Worm (Caenorhabditis elegans) whole organism, L4 larva: Measurements from ENCODE around the gene pph-6.

Experiments used
- daf-12 ChIP-seq: fragments of 150-350 bp; optimal IDR thresholded peaks from 2 replicates; lab custom pipeline; 2014; ENCODE audit warnings: missing biosample characterization, missing genetic modification reagents, missing genetic modification characterization
- daf-16 ChIP-seq, 3 experiments: sonication (generic microtip); optimal IDR thresholded peaks; 2 replicates each; lab custom pipeline; 2016 to 2017; ENCODE audit warnings: missing genetic modification characterization in 3 of 3, missing genetic modification reagents in 3 of 3, mild to moderate bottlenecking in 2 of 3, missing compliant biosample characterization in 2 of 3, missing biosample characterization in 1 of 3, moderate library complexity in 1 of 3
- hlh-30 ChIP-seq: sonication (generic microtip); optimal IDR thresholded peaks from 2 replicates; lab custom pipeline; 2017; ENCODE audit warnings: antibody characterized with exemption, mild to moderate bottlenecking, missing genetic modification characterization, missing compliant biosample characterization; ENCODE audit not compliant: insufficient read depth
- mdl-1 ChIP-seq, 2 experiments: fragments of 150-350 bp in 1 of 2; sonication (generic microtip) in 1 of 2; optimal IDR thresholded peaks; 2 replicates each; lab custom pipeline; 2014 to 2017; ENCODE audit warnings: missing biosample characterization in 2 of 2, missing genetic modification characterization in 2 of 2
- nhr-237 ChIP-seq: sonication (generic microtip); optimal IDR thresholded peaks from 2 replicates; lab custom pipeline; 2017; ENCODE audit warnings: missing biosample characterization, missing genetic modification characterization
- nhr-28 ChIP-seq: fragments of 150-350 bp; optimal IDR thresholded peaks from 2 replicates; lab custom pipeline; 2014; ENCODE audit warnings: missing biosample characterization, missing genetic modification characterization
- nhr-77 ChIP-seq: fragments of 150-350 bp; optimal IDR thresholded peaks from 2 replicates; lab custom pipeline; 2014; ENCODE audit warnings: missing biosample characterization, missing genetic modification characterization
- pha-4 ChIP-seq, 2 experiments: fragments of 150-350 bp in 1 of 2; fragments of 200-800 bp in 1 of 2; sonication (Bioruptor generic) in 1 of 2; IDR thresholded peaks in 1 of 2; optimal IDR thresholded peaks in 1 of 2; 2 replicates each; pipeline versions ENCODE4 v1.3.6 to Lab custom; 2014 to 2022; ENCODE audit warnings: missing genetic modification characterization in 2 of 2, missing genetic modification reagents in 2 of 2, missing biosample characterization in 1 of 2, missing compliant biosample characterization in 1 of 2
- snpc-4 ChIP-seq: fragments of 150-350 bp; optimal IDR thresholded peaks from 2 replicates; lab custom pipeline; 2014; ENCODE audit warnings: missing biosample characterization, missing genetic modification characterization

- TF ChIP-seq daf-16 (GFP tag; optimal IDR thresholded peaks at IDR 0.05; lab: Kevin White, UChicago) (peak in 1 of 2 experiments; percentile 11), daf-16 (tag; optimal IDR thresholded peaks at IDR 0.05; lab: Kevin White, UChicago) (peak; percentile 3), pha-4 (GFP tag; IDR thresholded peaks at IDR 0.05; lab: Robert Waterston, UW) (no peak), pha-4 (tag; optimal IDR thresholded peaks at IDR 0.05; lab: Kevin White, UChicago) (no peak), snpc-4 (no peak), mdl-1 (tag; optimal IDR thresholded peaks at IDR 0.05; lab: Kevin White, UChicago) (no peak), nhr-28 (tag; lab: Kevin White, UChicago) (no peak), hlh-30 (tag; lab: Kevin White, UChicago) (no peak), nhr-237 (no peak), daf-12 (tag; lab: Kevin White, UChicago) (no peak), nhr-77 (tag; lab: Kevin White, UChicago) (no peak)
Measured at ce11 chrIII:3502215-3502838, 40.8 kb downstream of the pph-6 start, which contains the start of gene M01F1.8.
